Worm (Caenorhabditis elegans) whole organism, L1 larva: ENCODE data around the gene tbb-2.
A peak's percentile ranks its signal among the peaks of the same experiment; 100 is the strongest.

ENCODE experiments used
- F16B12.6 ChIP-seq: fragments of 150-350 bp; optimal IDR thresholded peaks from 2 replicates; lab custom pipeline; 2014; ENCODE audit warnings: missing biosample characterization, missing genetic modification characterization
- ama-1 ChIP-seq: fragments of 150-350 bp; optimal IDR thresholded peaks from 2 replicates; lab custom pipeline; 2014
- blmp-1 ChIP-seq: fragments of 150-350 bp; optimal IDR thresholded peaks from 2 replicates; lab custom pipeline; 2014; ENCODE audit warnings: missing biosample characterization, missing genetic modification characterization
- ceh-82 ChIP-seq, 3 experiments: fragments of 150-350 bp in 1 of 3; sonication (generic microtip) in 2 of 3; optimal IDR thresholded peaks; 2 replicates each; lab custom pipeline; 2014 to 2017; ENCODE audit warnings: missing biosample characterization in 3 of 3, missing genetic modification characterization in 3 of 3
- dpl-1 ChIP-seq, 3 experiments: fragments of 150-350 bp in 2 of 3; sonication (generic microtip) in 1 of 3; optimal IDR thresholded peaks; 2 replicates each; lab custom pipeline; 2014 to 2017; ENCODE audit warnings: missing biosample characterization in 3 of 3, missing genetic modification characterization in 3 of 3, missing genetic modification reagents in 3 of 3
- dsc-1 ChIP-seq: sonication (generic microtip); optimal IDR thresholded peaks from 2 replicates; lab custom pipeline; 2016; ENCODE audit warnings: mild to moderate bottlenecking, missing genetic modification characterization, missing compliant biosample characterization
- efl-1 ChIP-seq, 4 experiments: fragments of 150-350 bp; optimal IDR thresholded peaks in 3 of 4; peaks in 1 of 4; 1 replicate in 1 of 4; 2 replicates in 3 of 4; lab custom pipeline; 2014; ENCODE audit warnings: missing biosample characterization in 2 of 4, missing genetic modification characterization in 2 of 4, missing genetic modification reagents in 2 of 4
- efl-3 ChIP-seq: fragments of 200-800 bp; sonication (Bioruptor generic); optimal IDR thresholded peaks from 2 replicates; lab custom pipeline; 2018; ENCODE audit warnings: mild to moderate bottlenecking, missing genetic modification characterization, missing compliant biosample characterization
- egl-13 ChIP-seq: sonication (generic microtip); optimal IDR thresholded peaks from 2 replicates; lab custom pipeline; 2016; ENCODE audit warnings: missing genotype, missing genetic modification reagents, missing genetic modification characterization, missing compliant biosample characterization
- fkh-10 ChIP-seq: sonication (generic microtip); optimal IDR thresholded peaks from 2 replicates; lab custom pipeline; 2017; ENCODE audit warnings: missing biosample characterization, missing genetic modification reagents, missing genetic modification characterization
- fkh-8 ChIP-seq: sonication (generic microtip); optimal IDR thresholded peaks from 2 replicates; lab custom pipeline; 2016; ENCODE audit warnings: mild to moderate bottlenecking, missing genetic modification characterization, missing compliant biosample characterization
- isw-1 ChIP-seq: fragments of 200-800 bp; sonication (Bioruptor generic); IDR thresholded peaks from 2 replicates; pipeline ENCODE4 v1.3.6; 2022; ENCODE audit warnings: missing genetic modification characterization, missing compliant biosample characterization
- lin-14 ChIP-seq: fragments of 200-800 bp; sonication (Bioruptor generic); optimal IDR thresholded peaks from 2 replicates; lab custom pipeline; 2018; ENCODE audit warnings: mild to moderate bottlenecking, missing genetic modification characterization, moderate library complexity, missing compliant biosample characterization
- lin-35 ChIP-seq, 2 experiments: fragments of 150-350 bp; optimal IDR thresholded peaks; 2 replicates each; lab custom pipeline; 2014; ENCODE audit warnings: missing biosample characterization in 2 of 2, missing genetic modification characterization in 2 of 2, missing genetic modification reagents in 2 of 2
- lir-3 ChIP-seq: sonication (generic microtip); optimal IDR thresholded peaks from 2 replicates; lab custom pipeline; 2016; ENCODE audit warnings: mild to moderate bottlenecking, missing genetic modification characterization, moderate library complexity, missing compliant biosample characterization; ENCODE audit not compliant: poor library complexity
- lsy-2 ChIP-seq, 2 experiments: fragments of 150-350 bp; optimal IDR thresholded peaks; 2 replicates each; lab custom pipeline; 2014; ENCODE audit warnings: missing biosample characterization in 2 of 2, missing genetic modification characterization in 2 of 2
- mab-9 ChIP-seq: fragments of 200-800 bp; sonication (Bioruptor generic); IDR thresholded peaks from 2 replicates; pipeline ENCODE4 v1.3.6; 2022; ENCODE audit warnings: missing genetic modification reagents, missing genetic modification characterization, missing compliant biosample characterization
- mep-1 ChIP-seq: fragments of 150-350 bp; optimal IDR thresholded peaks from 2 replicates; lab custom pipeline; 2014; ENCODE audit warnings: missing biosample characterization, missing genetic modification characterization
- nhr-20 ChIP-seq: sonication (generic microtip); optimal IDR thresholded peaks from 2 replicates; lab custom pipeline; 2016; ENCODE audit warnings: mild to moderate bottlenecking, missing genetic modification characterization, missing compliant biosample characterization
- nhr-47 ChIP-seq: sonication (generic microtip); optimal IDR thresholded peaks from 2 replicates; lab custom pipeline; 2016; ENCODE audit warnings: mild to moderate bottlenecking, missing genetic modification characterization, moderate library complexity, missing compliant biosample characterization
- nhr-71 ChIP-seq: sonication (generic microtip); optimal IDR thresholded peaks from 2 replicates; lab custom pipeline; 2016; ENCODE audit warnings: mild to moderate bottlenecking, missing genetic modification characterization, moderate library complexity, missing compliant biosample characterization
- nhr-85 ChIP-seq: sonication (generic microtip); peaks from one replicate; lab custom pipeline; 2016; ENCODE audit warnings: missing genetic modification characterization, inconsistent platforms, missing compliant biosample characterization
- pqm-1 ChIP-seq: sonication (generic microtip); optimal IDR thresholded peaks from 3 replicates; lab custom pipeline; 2017; ENCODE audit warnings: missing biosample characterization, missing genetic modification characterization
- snpc-4 ChIP-seq: fragments of 150-350 bp; optimal IDR thresholded peaks from 2 replicates; lab custom pipeline; 2014; ENCODE audit warnings: missing biosample characterization, missing genetic modification characterization
- snu-23 ChIP-seq: sonication (generic microtip); optimal IDR thresholded peaks from 2 replicates; lab custom pipeline; 2016; ENCODE audit warnings: missing genetic modification characterization, missing compliant biosample characterization
- swsn-7 ChIP-seq: sonication (generic microtip); optimal IDR thresholded peaks from 2 replicates; lab custom pipeline; 2016; ENCODE audit warnings: missing genetic modification characterization, missing compliant biosample characterization
- tbx-2 ChIP-seq: sonication (generic microtip); optimal IDR thresholded peaks from 2 replicates; lab custom pipeline; 2016; ENCODE audit warnings: missing genetic modification characterization, missing compliant biosample characterization
- unc-30 ChIP-seq: sonication (generic microtip); optimal IDR thresholded peaks from 2 replicates; lab custom pipeline; 2017; ENCODE audit warnings: missing biosample characterization, missing genetic modification characterization
- unc-62 ChIP-seq: fragments of 150-350 bp; optimal IDR thresholded peaks from 2 replicates; lab custom pipeline; 2014; ENCODE audit warnings: missing biosample characterization, missing genetic modification reagents, missing genetic modification characterization
- unc-86 ChIP-seq: sonication (generic microtip); optimal IDR thresholded peaks from 2 replicates; lab custom pipeline; 2016; ENCODE audit warnings: missing genetic modification characterization, missing compliant biosample characterization
- unc-98 ChIP-seq: fragments of 200-800 bp; sonication (Bioruptor generic); IDR thresholded peaks from 2 replicates; pipeline ENCODE4 v1.3.6; 2022; ENCODE audit warnings: missing genetic modification characterization, missing compliant biosample characterization
- xbp-1 ChIP-seq: sonication (generic microtip); optimal IDR thresholded peaks from 2 replicates; lab custom pipeline; 2016; ENCODE audit warnings: missing genetic modification characterization, missing compliant biosample characterization
- zag-1 ChIP-seq: fragments of 150-350 bp; optimal IDR thresholded peaks from 2 replicates; lab custom pipeline; 2014; ENCODE audit warnings: missing biosample characterization, missing genetic modification characterization

tbb-2 gene

DNA sequence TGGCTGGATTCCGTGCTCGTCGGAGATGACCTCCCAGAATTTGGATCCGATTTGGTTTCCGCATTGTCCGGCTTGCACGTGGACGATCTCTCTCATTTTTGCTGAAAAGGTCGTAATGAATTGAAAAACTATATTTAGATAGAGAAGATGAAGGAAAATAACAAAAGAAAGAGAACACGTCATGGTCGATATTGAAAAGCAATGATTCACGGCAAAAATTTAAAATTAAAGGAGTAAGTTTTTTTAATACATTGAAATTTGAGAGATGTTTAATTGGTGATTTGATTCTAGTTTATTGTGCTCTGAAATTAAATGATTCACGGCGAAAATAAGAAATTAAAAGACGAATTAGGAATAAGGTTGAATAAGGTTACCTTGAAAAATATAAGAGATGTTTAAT is at the start of gene tbb-2:
Gene tbb-2, minus strand, starts transcription at position 101 of the 400 bp plus-strand sequence.
- no peak for TF ChIP-seq efl-1 (optimal IDR thresholded peaks at IDR 0.05; lab: Kevin White, UChicago)
- TF ChIP-seq efl-1 (GFP tag; optimal IDR thresholded peaks at IDR 0.05 in 1 of 2; lab: Kevin White, UChicago), result peak in 1 of 2 experiments; percentile 46
- TF ChIP-seq lir-3 (tag; lab: Kevin White, UChicago), result no peak
- TF ChIP-seq nhr-85 (tag; lab: Kevin White, UChicago), result peak; percentile 51

DNA sequence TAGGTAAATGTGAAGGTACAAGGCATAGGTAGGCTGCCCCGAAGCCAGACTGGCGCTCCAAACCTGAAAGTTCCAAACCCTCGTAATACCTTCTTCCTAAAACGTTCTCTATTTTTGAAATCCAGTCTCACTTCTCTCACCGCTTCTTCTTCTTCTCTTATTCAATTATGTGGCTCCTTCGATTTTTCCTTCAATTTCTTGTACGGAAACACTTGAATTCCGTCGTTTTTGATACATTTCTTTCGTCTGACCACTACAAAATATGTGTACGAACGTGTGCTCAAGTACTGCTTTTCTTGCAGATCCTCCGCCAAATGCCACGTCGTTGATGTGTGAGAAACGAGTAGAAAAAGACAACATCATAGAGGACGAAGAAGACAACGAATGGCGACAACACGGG is 48.9 kb upstream of the tbb-2 start, which contains the start of gene unc-79:
Gene unc-79, plus strand, starts transcription at position 301 of the 400 bp plus-strand sequence.
- TF ChIP-seq mab-9 (GFP tag; lab: Robert Waterston, UW) (no peak), zag-1 (no peak), lin-14 (GFP tag; lab: Kevin White, UChicago) (no peak), efl-3 (GFP tag; lab: Kevin White, UChicago) (no peak), efl-1 (optimal IDR thresholded peaks at IDR 0.05; lab: Kevin White, UChicago) (no peak), efl-1 (GFP tag; optimal IDR thresholded peaks at IDR 0.05 in 1 of 2; lab: Kevin White, UChicago) (peak in 1 of 2 experiments; percentile 64), blmp-1 (tag; lab: Kevin White, UChicago) (no peak)
- TF ChIP-seq, all 84 proteins: peak for 1

DNA sequence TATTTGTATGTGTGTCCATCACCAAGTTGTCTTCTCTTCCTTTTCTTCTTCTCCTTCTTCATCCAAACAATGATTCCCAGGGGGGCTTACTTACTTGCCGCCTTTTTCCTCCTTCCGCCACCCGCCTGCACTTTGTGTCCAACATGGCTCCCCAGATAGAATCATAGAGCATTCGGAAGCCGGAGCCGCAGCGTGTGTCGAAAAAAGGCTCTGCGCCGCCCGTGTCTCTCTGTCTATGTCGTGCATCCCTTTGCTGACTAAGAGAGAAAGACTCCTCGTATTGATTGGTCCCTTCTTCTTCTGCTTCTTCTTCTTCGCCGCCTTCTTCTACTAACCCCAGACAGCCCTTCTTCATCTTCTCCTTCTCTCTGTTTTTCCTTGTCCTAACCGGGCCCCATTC is 46.3 kb upstream of the tbb-2 start:
- TF ChIP-seq lsy-2 (tag; optimal IDR thresholded peaks at IDR 0.05; lab: Kevin White, UChicago) (peak in 1 of 2 experiments; percentile 49), lin-35 (GFP tag; optimal IDR thresholded peaks at IDR 0.05; lab: Kevin White, UChicago) (peak in 1 of 2 experiments; percentile 50), unc-62 (GFP tag; lab: Kevin White, UChicago) (no peak), unc-30 (no peak), egl-13 (tag; lab: Kevin White, UChicago) (peak; percentile 14), tbx-2 (peak; percentile 60), F16B12.6 (tag; lab: Kevin White, UChicago) (peak; percentile 15), ceh-82 (tag; optimal IDR thresholded peaks at IDR 0.05; lab: Kevin White, UChicago) (peak in 2 of 3 experiments; percentile 32 to 87), nhr-71 (tag; lab: Kevin White, UChicago) (peak; percentile 49), xbp-1 (tag; lab: Kevin White, UChicago) (peak; percentile 26), fkh-10 (GFP tag; lab: Kevin White, UChicago) (peak; percentile 15), swsn-7 (peak; percentile 58), dsc-1 (tag; lab: Kevin White, UChicago) (peak; percentile 11), unc-86 (tag; lab: Kevin White, UChicago) (peak; percentile 67), efl-1 (optimal IDR thresholded peaks at IDR 0.05; lab: Kevin White, UChicago) (peak; percentile 22 to 24), efl-1 (GFP tag; optimal IDR thresholded peaks at IDR 0.05 in 1 of 2; lab: Kevin White, UChicago) (no peak), lin-14 (GFP tag; lab: Kevin White, UChicago) (peak; percentile 94), nhr-47 (tag; lab: Kevin White, UChicago) (peak; percentile 40), snu-23 (GFP tag; lab: Kevin White, UChicago) (peak; percentile 49), nhr-20 (tag; lab: Kevin White, UChicago) (no peak), lir-3 (tag; lab: Kevin White, UChicago) (no peak), dpl-1 (GFP tag; optimal IDR thresholded peaks at IDR 0.05; lab: Kevin White, UChicago) (peak in 1 of 3 experiments; percentile 39), isw-1 (peak; percentile 43), snpc-4 (tag; lab: Kevin White, UChicago) (no peak), fkh-8 (tag; lab: Kevin White, UChicago) (peak; percentile 72)
- TF ChIP-seq, all 84 proteins: peak for 19

DNA sequence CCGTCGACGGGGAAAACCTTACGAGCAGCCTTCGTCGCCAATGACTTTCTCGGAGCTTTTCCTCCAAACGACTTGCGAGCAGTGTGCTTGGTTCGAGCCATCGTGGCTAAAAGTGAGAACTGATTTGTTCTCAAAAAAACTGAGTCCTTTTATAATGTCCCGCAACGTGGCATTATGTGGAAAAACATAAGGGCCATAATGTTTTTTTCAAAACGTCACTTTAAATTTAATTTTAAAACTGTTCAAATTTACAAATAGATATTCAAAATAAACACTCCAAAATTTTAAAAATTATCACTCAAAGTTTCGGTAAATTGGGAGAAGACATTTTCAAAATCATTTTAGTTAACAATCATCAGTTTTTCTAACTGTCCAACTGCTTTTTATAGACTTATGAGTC is 42.6 kb upstream of the tbb-2 start, which contains the start of gene his-70:
Gene his-70, minus strand, starts transcription at position 101 of the 400 bp plus-strand sequence.
- no peak for TF ChIP-seq egl-13 (tag; lab: Kevin White, UChicago)
- TF ChIP-seq pqm-1 (tag; lab: Kevin White, UChicago), result no peak
- TF ChIP-seq ama-1 (lab: Kevin White, UChicago), result no peak
- no peak for TF ChIP-seq fkh-10 (GFP tag; lab: Kevin White, UChicago)
- TF ChIP-seq snu-23 (GFP tag; lab: Kevin White, UChicago), result no peak
- no peak for TF ChIP-seq unc-98 (GFP tag; lab: Robert Waterston, UW)
- TF ChIP-seq mep-1, result no peak
- no peak for TF ChIP-seq lsy-2 (tag; optimal IDR thresholded peaks at IDR 0.05; lab: Kevin White, UChicago)
- TF ChIP-seq blmp-1 (tag; lab: Kevin White, UChicago), result no peak
- no peak for TF ChIP-seq mab-9 (GFP tag; lab: Robert Waterston, UW)
- TF ChIP-seq, all 84 proteins: peak for 0
